Fruit fly (Drosophila melanogaster): Measurements from ENCODE around the gene Nup153.

- no peak for TF ChIP-seq CG8478 (optimal IDR thresholded peaks at IDR 0.05)
- TF ChIP-seq usp (GFP tag; optimal IDR thresholded peaks at IDR 0.05): no peak
- no peak for TF ChIP-seq pan (optimal IDR thresholded peaks at IDR 0.05)
- no peak for TF ChIP-seq psq (optimal IDR thresholded peaks at IDR 0.05)
These were observed 24.9 kb upstream of the Nup153 start for dm6 chrX:16574114-16574513.

All from whole organism.